Fruit fly (Drosophila melanogaster): ENCODE measurements around the gene Gas8.

Gas8 gene

DNA sequence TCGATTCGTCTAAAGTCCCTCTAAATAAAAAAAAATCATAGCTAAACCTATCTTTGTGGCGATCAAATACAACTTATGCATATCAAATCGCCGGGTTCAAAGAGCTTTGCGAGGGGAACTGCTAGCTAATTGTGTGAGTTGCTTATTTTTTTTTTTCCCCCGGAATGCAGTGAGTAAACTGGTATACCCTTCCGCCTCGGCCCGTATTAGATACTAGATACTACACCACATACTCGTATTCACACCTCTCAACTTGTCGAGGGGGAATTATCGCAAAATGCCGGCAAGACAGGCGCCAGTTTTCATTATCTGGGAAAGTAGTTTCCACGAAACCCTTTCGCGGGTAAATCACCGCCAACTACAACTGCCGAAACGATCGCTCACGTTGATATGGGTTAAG lies 58.5 kb downstream of the Gas8 start:
- TF ChIP-seq CG8478 (optimal IDR thresholded peaks at IDR 0.05) = no peak
- no peak for TF ChIP-seq CTCF (optimal IDR thresholded peaks at IDR 0.05)

DNA sequence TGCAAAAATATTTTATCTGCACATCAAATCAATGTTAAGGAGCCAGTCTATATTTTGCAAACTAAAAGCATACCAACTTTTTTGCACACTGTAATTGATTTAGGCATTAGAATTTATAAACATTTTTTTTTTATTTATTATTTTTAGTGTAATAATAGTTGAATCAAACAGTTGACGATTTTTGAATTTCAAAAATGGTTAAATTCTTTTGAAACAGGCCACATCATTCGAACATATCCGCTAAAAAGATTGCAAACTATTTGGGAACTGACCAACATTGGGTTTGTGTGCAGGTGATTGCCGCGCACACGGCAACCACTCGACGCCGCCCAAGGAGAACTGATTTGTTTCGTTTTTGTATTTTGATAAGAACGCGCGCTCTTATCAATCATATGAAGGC lies 59.9 kb downstream of the Gas8 start:
- TF ChIP-seq CTCF (optimal IDR thresholded peaks at IDR 0.05) (no peak), CG8478 (optimal IDR thresholded peaks at IDR 0.05) (no peak)

- TF ChIP-seq CTCF (optimal IDR thresholded peaks at IDR 0.05) (no peak), CG8478 (optimal IDR thresholded peaks at IDR 0.05) (no peak)
Measured at dm6 chrX:3443902-3444301, 60.7 kb downstream of the Gas8 start.

dm6 chrX:3442543-3443207 lies 62.0 kb downstream of the Gas8 start:
- TF ChIP-seq CG8478 (optimal IDR thresholded peaks at IDR 0.05) (no peak), CTCF (optimal IDR thresholded peaks at IDR 0.05) (no peak)
